Worm (Caenorhabditis elegans): ENCODE measurements around the gene Y41D4A.4.

The Y41D4A.4 gene

ce11 chrIV:1745453-1746051 lies at the start of gene Y41D4A.4, which contains the start of gene Y41D4A.6:
Y41D4A.4 (plus strand) TSS chrIV:1746001.
Y41D4A.6 (minus strand) TSS chrIV:1745503.
- TF ChIP-seq ZK337.2 (GFP tag; IDR thresholded peaks at IDR 0.05) (peak; percentile 86), fkh-10 (GFP tag; optimal IDR thresholded peaks at IDR 0.05) (no peak), F26F4.8 (GFP tag; conservative IDR thresholded peaks at IDR 0.05) (no peak), spr-3 (GFP tag; optimal IDR thresholded peaks at IDR 0.05) (no peak), aly-2 (tag; optimal IDR thresholded peaks at IDR 0.05) (no peak), F49E8.2 (tag; optimal IDR thresholded peaks at IDR 0.05; ENCODE audit: borderline replicate concordance) (peak; percentile 31), Y75B8A.6 (GFP tag; IDR thresholded peaks at IDR 0.05) (no peak), F44E2.7 (GFP tag; IDR thresholded peaks at IDR 0.05) (no peak), Y105C5A.15 (GFP tag; IDR thresholded peaks at IDR 0.05) (no peak), rbr-2 (tag; optimal IDR thresholded peaks at IDR 0.05) (peak; percentile 87), nhr-48 (tag; optimal IDR thresholded peaks at IDR 0.05) (peak; percentile 31), lin-13 (GFP tag; optimal IDR thresholded peaks at IDR 0.05) (peak; percentile 78), hlh-30 (tag; optimal IDR thresholded peaks at IDR 0.05; ENCODE audit: insufficient read depth) (peak; percentile 53), daf-8 (GFP tag; IDR thresholded peaks at IDR 0.05) (no peak), pqm-1 (tag; optimal IDR thresholded peaks at IDR 0.05) (no peak), lin-29 (GFP tag; IDR thresholded peaks at IDR 0.05) (no peak), lin-39 (tag; optimal IDR thresholded peaks at IDR 0.05) (no peak), F10B5.3 (tag; optimal IDR thresholded peaks at IDR 0.05) (no peak), ceh-20 (GFP tag; IDR thresholded peaks at IDR 0.05) (peak; percentile 69), cey-2 (tag; optimal IDR thresholded peaks at IDR 0.05; ENCODE audit: borderline replicate concordance, insufficient read depth) (no peak), skn-1 (tag; optimal IDR thresholded peaks at IDR 0.05) (no peak), dve-1 (tag; optimal IDR thresholded peaks at IDR 0.05; ENCODE audit: insufficient read depth) (peak; percentile 75), saeg-2 (GFP tag; IDR thresholded peaks at IDR 0.05) (no peak), nhr-77 (tag; optimal IDR thresholded peaks at IDR 0.05) (peak; percentile 77), ztf-7 (tag; optimal IDR thresholded peaks at IDR 0.05) (peak; percentile 10), R02D3.7 (tag; optimal IDR thresholded peaks at IDR 0.05) (no peak), gei-8 (GFP tag; optimal IDR thresholded peaks at IDR 0.05) (no peak), dmd-8 (GFP tag; IDR thresholded peaks at IDR 0.05) (no peak), lin-15B (tag; optimal IDR thresholded peaks at IDR 0.05) (peak; percentile 37), duxl-1 (tag; optimal IDR thresholded peaks at IDR 0.05; ENCODE audit: poor library complexity) (no peak), lir-3 (tag; optimal IDR thresholded peaks at IDR 0.05) (peak; percentile 36), ama-1 (optimal IDR thresholded peaks at IDR 0.05) (no peak), madf-9 (GFP tag; conservative IDR thresholded peaks at IDR 0.05) (peak; percentile 81), lsy-2 (tag; optimal IDR thresholded peaks at IDR 0.05) (peak; percentile 3 to 83), hlh-11 (tag; optimal IDR thresholded peaks at IDR 0.05) (peak; percentile 78), dmd-6 (GFP tag; IDR thresholded peaks at IDR 0.05) (peak; percentile 43; the same call in 1 of the 2 replicates), ZK546.5 (tag; optimal IDR thresholded peaks at IDR 0.05) (no peak), madf-5 (GFP tag; IDR thresholded peaks at IDR 0.05) (0 out of 4 replicates have a peak, but pooled peaks have one; percentile 8 to 47), nhr-28 (tag; optimal IDR thresholded peaks at IDR 0.05) (peak; percentile 81), T20F7.1 (GFP tag; optimal IDR thresholded peaks at IDR 0.05) (peak; percentile 73), ceh-82 (tag; optimal IDR thresholded peaks at IDR 0.05) (no peak), aha-1 (tag) (peak; percentile 95), zip-11 (GFP tag; IDR thresholded peaks at IDR 0.05) (no peak), unc-39 (tag; optimal IDR thresholded peaks at IDR 0.05) (no peak), daf-19 (GFP tag; conservative IDR thresholded peaks at IDR 0.05) (no peak), nhr-237 (tag; optimal IDR thresholded peaks at IDR 0.05) (no peak), nhr-41 (GFP tag; IDR thresholded peaks at IDR 0.05) (no peak), php-3 (GFP tag; IDR thresholded peaks at IDR 0.05) (0 out of 2 replicates have a peak, but pooled peaks have one; percentile 24), nhr-111 (GFP tag; optimal IDR thresholded peaks at IDR 0.05) (no peak), daf-12 (tag; optimal IDR thresholded peaks at IDR 0.05) (no peak), tag-97 (GFP tag; IDR thresholded peaks at IDR 0.05) (no peak), ceh-62 (tag; optimal IDR thresholded peaks at IDR 0.05) (no peak)
